Worm (Caenorhabditis elegans): ENCODE measurements around the gene Y42A5A.1.

- TF ChIP-seq snpc-4 (tag; optimal IDR thresholded peaks at IDR 0.05) (no peak), ceh-82 (tag; optimal IDR thresholded peaks at IDR 0.05) (no peak), nhr-77 (tag; optimal IDR thresholded peaks at IDR 0.05) (no peak), F13H6.1 (tag; optimal IDR thresholded peaks at IDR 0.05) (no peak), C34F6.9 (tag; optimal IDR thresholded peaks at IDR 0.05) (no peak), ztf-11 (tag; optimal IDR thresholded peaks at IDR 0.05) (no peak), nhr-11 (tag; optimal IDR thresholded peaks at IDR 0.05) (no peak), aly-2 (tag; optimal IDR thresholded peaks at IDR 0.05) (no peak), peb-1 (tag; optimal IDR thresholded peaks at IDR 0.05) (no peak), skn-1 (tag; optimal IDR thresholded peaks at IDR 0.05) (no peak), nhr-23 (tag; optimal IDR thresholded peaks at IDR 0.05) (no peak)
Observed at ce11 chrV:11104408-11104807, 16.7 kb downstream of the Y42A5A.1 start.

Measured in whole organism, L2 larva.